Worm (Caenorhabditis elegans) whole organism, late embryonic: ENCODE results near the gene dsl-3.
A peak's percentile ranks its signal among the peaks of the same experiment; 100 is the strongest.

Experiments used
- F13H6.1 ChIP-seq: sonication (generic microtip); optimal IDR thresholded peaks from 2 replicates; lab custom pipeline; 2016; ENCODE audit warnings: missing genetic modification characterization, missing compliant biosample characterization
- K02D7.2 ChIP-seq: sonication (generic microtip); optimal IDR thresholded peaks from 2 replicates; lab custom pipeline; 2017; ENCODE audit warnings: mild to moderate bottlenecking, missing genetic modification characterization, missing compliant biosample characterization
- K09A11.1 ChIP-seq: sonication (generic microtip); optimal IDR thresholded peaks from 2 replicates; lab custom pipeline; 2017; ENCODE audit warnings: antibody characterized with exemption, mild to moderate bottlenecking, missing genetic modification characterization, missing compliant biosample characterization; ENCODE audit not compliant: insufficient read depth
- T23F11.4 ChIP-seq: fragments of 200-800 bp; sonication (Bioruptor generic); optimal IDR thresholded peaks from 2 replicates; lab custom pipeline; 2018; ENCODE audit warnings: mild to moderate bottlenecking, missing genetic modification characterization, missing compliant biosample characterization
- Y22D7AL.16 ChIP-seq: sonication (generic microtip); optimal IDR thresholded peaks from 2 replicates; lab custom pipeline; 2016; ENCODE audit warnings: missing genetic modification characterization, missing compliant biosample characterization
- ama-1 ChIP-seq: fragments of 150-350 bp; optimal IDR thresholded peaks from 2 replicates; lab custom pipeline; 2014
- ceh-14 ChIP-seq: sonication (generic microtip); optimal IDR thresholded peaks from 2 replicates; lab custom pipeline; 2016; ENCODE audit warnings: missing genotype, missing genetic modification characterization, missing compliant biosample characterization
- ceh-18 ChIP-seq: sonication (generic microtip); optimal IDR thresholded peaks from 2 replicates; lab custom pipeline; 2016; ENCODE audit warnings: missing genetic modification characterization, missing compliant biosample characterization
- ceh-19 ChIP-seq: fragments of 200-800 bp; sonication (Bioruptor generic); optimal IDR thresholded peaks from 2 replicates; lab custom pipeline; 2018; ENCODE audit warnings: mild to moderate bottlenecking, missing genetic modification characterization, missing compliant biosample characterization
- ceh-22 ChIP-seq: sonication (generic microtip); optimal IDR thresholded peaks from 2 replicates; lab custom pipeline; 2017; ENCODE audit warnings: missing biosample characterization, missing genetic modification characterization
- ceh-31 ChIP-seq: sonication (generic microtip); optimal IDR thresholded peaks from 2 replicates; lab custom pipeline; 2016; ENCODE audit warnings: missing genetic modification characterization, missing compliant biosample characterization
- ceh-48 ChIP-seq: sonication (generic microtip); optimal IDR thresholded peaks from 2 replicates; lab custom pipeline; 2016; ENCODE audit warnings: missing genetic modification characterization, inconsistent platforms, missing compliant biosample characterization
- ceh-6 ChIP-seq: fragments of 200-800 bp; sonication (Bioruptor generic); optimal IDR thresholded peaks from 2 replicates; lab custom pipeline; 2018; ENCODE audit warnings: mild to moderate bottlenecking, missing genetic modification characterization, missing compliant biosample characterization
- ceh-9 ChIP-seq: sonication (generic microtip); optimal IDR thresholded peaks from 2 replicates; lab custom pipeline; 2016; ENCODE audit warnings: mild to moderate bottlenecking, missing genetic modification characterization, inconsistent platforms, missing compliant biosample characterization
- che-1 ChIP-seq: sonication (generic microtip); optimal IDR thresholded peaks from 2 replicates; lab custom pipeline; 2016; ENCODE audit warnings: mild to moderate bottlenecking, missing genetic modification characterization, missing compliant biosample characterization
- dmd-4 ChIP-seq: sonication (generic microtip); optimal IDR thresholded peaks from 2 replicates; lab custom pipeline; 2016; ENCODE audit warnings: borderline replicate concordance, missing genetic modification characterization, missing compliant biosample characterization
- elt-4 ChIP-seq: sonication (generic microtip); optimal IDR thresholded peaks from 2 replicates; lab custom pipeline; 2016; ENCODE audit warnings: missing genetic modification characterization, missing compliant biosample characterization
- ets-4 ChIP-seq: sonication (generic microtip); optimal IDR thresholded peaks from 2 replicates; lab custom pipeline; 2016; ENCODE audit warnings: missing genetic modification characterization, missing compliant biosample characterization
- fax-1 ChIP-seq: sonication (generic microtip); optimal IDR thresholded peaks from 2 replicates; lab custom pipeline; 2016; ENCODE audit warnings: missing genotype, missing genetic modification characterization, missing compliant biosample characterization
- fkh-10 ChIP-seq: fragments of 150-350 bp; optimal IDR thresholded peaks from 2 replicates; lab custom pipeline; 2014; ENCODE audit warnings: missing biosample characterization, missing genetic modification reagents, missing genetic modification characterization
- fkh-6 ChIP-seq: sonication (generic microtip); optimal IDR thresholded peaks from 2 replicates; lab custom pipeline; 2016; ENCODE audit warnings: missing genetic modification characterization, missing compliant biosample characterization
- gmeb-2 ChIP-seq: sonication (generic microtip); optimal IDR thresholded peaks from 2 replicates; lab custom pipeline; 2016; ENCODE audit warnings: missing genetic modification characterization, inconsistent platforms, missing compliant biosample characterization
- hlh-13 ChIP-seq: fragments of 200-800 bp; sonication (Bioruptor generic); optimal IDR thresholded peaks from 2 replicates; lab custom pipeline; 2018; ENCODE audit warnings: mild to moderate bottlenecking, missing genetic modification characterization, missing compliant biosample characterization
- hlh-15 ChIP-seq: sonication (generic microtip); optimal IDR thresholded peaks from 2 replicates; lab custom pipeline; 2016; ENCODE audit warnings: missing genetic modification characterization, missing compliant biosample characterization
- hlh-8 ChIP-seq: sonication (generic microtip); optimal IDR thresholded peaks from 2 replicates; lab custom pipeline; 2016; ENCODE audit warnings: missing genotype, missing genetic modification characterization, missing compliant biosample characterization
- lin-11 ChIP-seq: fragments of 200-800 bp; sonication (Bioruptor generic); optimal IDR thresholded peaks from 2 replicates; lab custom pipeline; 2018; ENCODE audit warnings: mild to moderate bottlenecking, missing genetic modification characterization, missing compliant biosample characterization
- madf-2 ChIP-seq: sonication (generic microtip); optimal IDR thresholded peaks from 2 replicates; lab custom pipeline; 2017; ENCODE audit warnings: missing genetic modification characterization, missing compliant biosample characterization
- mec-3 ChIP-seq: sonication (generic microtip); optimal IDR thresholded peaks from 2 replicates; lab custom pipeline; 2016; ENCODE audit warnings: borderline replicate concordance, missing genetic modification characterization, missing compliant biosample characterization
- nfya-1 ChIP-seq: sonication (generic microtip); optimal IDR thresholded peaks from 2 replicates; lab custom pipeline; 2017; ENCODE audit warnings: missing genetic modification characterization, mild to moderate bottlenecking, missing compliant biosample characterization, antibody characterized with exemption, moderate library complexity
- nhr-11 ChIP-seq: fragments of 150-350 bp; optimal IDR thresholded peaks from 2 replicates; lab custom pipeline; 2014; ENCODE audit warnings: missing biosample characterization, missing genetic modification characterization
- nhr-232 ChIP-seq: sonication (generic microtip); optimal IDR thresholded peaks from 2 replicates; lab custom pipeline; 2016; ENCODE audit warnings: missing genetic modification characterization, missing compliant biosample characterization
- pat-9 ChIP-seq: fragments of 200-800 bp; sonication (Bioruptor generic); optimal IDR thresholded peaks from 2 replicates; lab custom pipeline; 2018; ENCODE audit warnings: mild to moderate bottlenecking, missing genetic modification characterization, moderate library complexity, missing compliant biosample characterization
- pha-2 ChIP-seq: sonication (generic microtip); optimal IDR thresholded peaks from 2 replicates; lab custom pipeline; 2017; ENCODE audit warnings: mild to moderate bottlenecking, missing genetic modification characterization, missing compliant biosample characterization
- pha-4 ChIP-seq: fragments of 150-350 bp; optimal IDR thresholded peaks from 2 replicates; lab custom pipeline; 2018; ENCODE audit warnings: missing biosample characterization, missing genetic modification reagents, missing genetic modification characterization
- pqm-1 ChIP-seq: sonication (generic microtip); optimal IDR thresholded peaks from 2 replicates; lab custom pipeline; 2016; ENCODE audit warnings: missing genetic modification characterization, missing compliant biosample characterization
- ref-2 ChIP-seq: sonication (generic microtip); optimal IDR thresholded peaks from 2 replicates; lab custom pipeline; 2016; ENCODE audit warnings: missing genetic modification characterization, missing compliant biosample characterization
- rnt-1 ChIP-seq: sonication (generic microtip); optimal IDR thresholded peaks from 2 replicates; lab custom pipeline; 2016; ENCODE audit warnings: missing genetic modification characterization, missing compliant biosample characterization
- sdc-2 ChIP-seq: sonication (generic microtip); optimal IDR thresholded peaks from 2 replicates; lab custom pipeline; 2016; ENCODE audit warnings: missing genotype, missing genetic modification characterization, missing compliant biosample characterization
- sox-4 ChIP-seq: sonication (generic microtip); optimal IDR thresholded peaks from 2 replicates; lab custom pipeline; 2017; ENCODE audit warnings: mild to moderate bottlenecking, missing genetic modification characterization, inconsistent platforms, missing compliant biosample characterization
- syd-9 ChIP-seq: sonication (generic microtip); optimal IDR thresholded peaks from 2 replicates; lab custom pipeline; 2016; ENCODE audit warnings: mild to moderate bottlenecking, missing genetic modification characterization, moderate library complexity, missing compliant biosample characterization
- tbx-2 ChIP-seq: sonication (generic microtip); optimal IDR thresholded peaks from 2 replicates; lab custom pipeline; 2016; ENCODE audit warnings: missing genetic modification characterization, missing compliant biosample characterization
- ttx-3 ChIP-seq: sonication (generic microtip); optimal IDR thresholded peaks from 2 replicates; lab custom pipeline; 2016; ENCODE audit warnings: missing genetic modification reagents, missing genetic modification characterization, missing compliant biosample characterization
- unc-3 ChIP-seq, 2 experiments: fragments of 200-800 bp in 1 of 2; sonication (Bioruptor generic) in 1 of 2; sonication (generic microtip) in 1 of 2; conservative IDR thresholded peaks in 1 of 2; optimal IDR thresholded peaks in 1 of 2; 2 replicates each; pipeline versions ENCODE4 v1.3.6 to Lab custom; 2016 to 2022; ENCODE audit warnings: missing compliant biosample characterization in 2 of 2, missing genetic modification characterization in 2 of 2, missing genetic modification reagents in 1 of 2
- unc-42 ChIP-seq: sonication (generic microtip); optimal IDR thresholded peaks from 2 replicates; lab custom pipeline; 2016; ENCODE audit warnings: missing genotype, missing genetic modification characterization, missing compliant biosample characterization
- unc-86 ChIP-seq: sonication (generic microtip); optimal IDR thresholded peaks from 2 replicates; lab custom pipeline; 2016; ENCODE audit warnings: missing genetic modification characterization, missing compliant biosample characterization
- zip-5 ChIP-seq: sonication (generic microtip); optimal IDR thresholded peaks from 2 replicates; lab custom pipeline; 2016; ENCODE audit warnings: missing genetic modification characterization, missing compliant biosample characterization
- ztf-16 ChIP-seq: sonication (generic microtip); optimal IDR thresholded peaks from 2 replicates; lab custom pipeline; 2017; ENCODE audit warnings: missing genetic modification characterization, missing compliant biosample characterization

dsl-3 gene

DNA sequence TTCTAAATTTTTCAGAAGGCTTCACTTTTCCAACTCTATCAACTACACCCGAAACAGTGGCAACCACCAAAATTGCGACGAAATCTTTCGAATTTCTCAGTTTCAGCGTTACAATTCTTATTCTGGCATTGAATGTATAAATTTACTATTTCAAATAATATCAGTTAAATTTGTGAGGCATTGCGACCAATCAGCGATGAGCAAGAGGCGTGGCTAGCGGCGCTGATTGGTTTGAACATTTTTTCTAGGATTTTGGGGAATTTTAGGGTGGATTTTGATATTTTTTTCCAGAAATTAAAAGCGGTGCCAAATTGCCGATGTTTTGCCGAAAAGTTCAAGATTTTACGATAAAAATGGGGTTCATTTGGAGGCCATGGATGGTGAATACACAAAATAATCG lies 42.5 kb upstream of the dsl-3 start:
- TF ChIP-seq pqm-1 (tag; lab: Kevin White, UChicago) (no peak), nfya-1 (tag; lab: Kevin White, UChicago) (peak; percentile 96), ceh-19 (GFP tag; lab: Kevin White, UChicago) (no peak), nhr-232 (no peak), gmeb-2 (no peak), ztf-16 (tag; lab: Kevin White, UChicago) (no peak), ama-1 (no peak)
- TF ChIP-seq, all 69 proteins: peak for 1

DNA sequence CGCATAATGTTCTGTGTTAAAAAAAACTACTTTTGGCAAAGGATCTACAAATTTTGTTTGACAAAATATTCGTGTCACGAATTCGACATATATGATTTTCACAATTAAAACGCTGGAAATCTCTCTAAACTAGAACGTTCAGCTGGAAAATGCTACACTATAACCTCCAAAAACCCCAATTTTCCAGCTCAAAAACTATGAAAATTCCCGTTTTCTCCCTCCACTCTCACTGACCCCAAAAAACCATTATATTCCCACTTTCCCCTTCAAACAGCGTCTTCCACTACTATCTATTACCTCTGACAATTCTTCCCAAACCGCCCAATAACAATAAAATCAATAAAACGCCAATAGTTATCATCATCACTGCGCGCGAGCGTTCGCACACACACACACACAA lies 33.3 kb upstream of the dsl-3 start, which contains the start of gene Y41D4B.14:
Gene Y41D4B.14 (plus strand): TSS at position 301 of the 400 bp plus-strand sequence.
- TF ChIP-seq elt-4 (tag; lab: Kevin White, UChicago) (no peak), sdc-2 (tag; lab: Kevin White, UChicago) (no peak), ets-4 (tag; lab: Kevin White, UChicago) (no peak), fax-1 (no peak), ceh-9 (tag; lab: Kevin White, UChicago) (no peak), nhr-11 (tag; lab: Kevin White, UChicago) (no peak), unc-86 (tag; lab: Kevin White, UChicago) (no peak), hlh-13 (GFP tag; lab: Kevin White, UChicago) (no peak)

DNA sequence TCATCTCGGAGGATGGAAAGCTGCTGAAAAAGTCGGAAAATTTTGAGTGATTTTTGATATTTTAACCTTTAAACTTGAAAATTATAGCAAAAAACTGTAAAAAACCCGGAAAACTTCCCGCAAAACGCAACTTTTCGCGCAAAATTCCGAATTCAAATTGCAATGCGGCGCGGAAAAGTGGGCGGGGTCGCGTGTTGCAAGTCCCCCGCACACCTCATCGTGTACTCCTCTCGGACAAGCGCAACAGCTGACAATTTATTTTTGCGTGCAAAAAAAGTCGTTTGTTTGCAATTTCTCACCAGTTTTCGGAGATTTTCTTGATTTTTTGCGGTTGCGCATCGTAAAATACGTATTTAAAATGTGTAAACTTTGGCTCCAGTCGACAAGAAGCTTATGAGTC lies 14.3 kb upstream of the dsl-3 start, which contains the start of gene npp-8:
Gene npp-8 (minus strand): TSS at position 23 of the 400 bp plus-strand sequence.
- TF ChIP-seq pat-9 (peak; percentile 85), ceh-48 (tag; lab: Kevin White, UChicago) (peak; percentile 50), nhr-11 (tag; lab: Kevin White, UChicago) (no peak), unc-3 (GFP tag; conservative IDR thresholded peaks at IDR 0.05; lab: Robert Waterston, UW) (no peak; the same call in 1 of the 2 replicates), unc-3 (tag; optimal IDR thresholded peaks at IDR 0.05; lab: Kevin White, UChicago) (peak; percentile 84), zip-5 (tag; lab: Kevin White, UChicago) (peak; percentile 64), gmeb-2 (peak; percentile 73), K09A11.1 (tag; lab: Kevin White, UChicago) (peak; percentile 66), mec-3 (tag; lab: Kevin White, UChicago) (peak; percentile 65), F13H6.1 (tag; lab: Kevin White, UChicago) (peak; percentile 82), fkh-6 (tag; lab: Kevin White, UChicago) (peak; percentile 82), ceh-14 (tag; lab: Kevin White, UChicago) (peak; percentile 91), ceh-6 (GFP tag; lab: Kevin White, UChicago) (peak; percentile 67), ceh-31 (peak; percentile 95), ceh-18 (peak; percentile 89), unc-86 (tag; lab: Kevin White, UChicago) (peak; percentile 81), hlh-15 (peak; percentile 56), hlh-8 (tag; lab: Kevin White, UChicago) (peak; percentile 82), T23F11.4 (GFP tag; lab: Kevin White, UChicago) (peak; percentile 47), Y22D7AL.16 (tag; lab: Kevin White, UChicago) (peak; percentile 64), ttx-3 (peak; percentile 81), dmd-4 (peak; percentile 62), unc-42 (tag; lab: Kevin White, UChicago) (peak; percentile 61), che-1 (tag; lab: Kevin White, UChicago) (peak; percentile 74), syd-9 (tag; lab: Kevin White, UChicago) (peak; percentile 86), fax-1 (peak; percentile 83), pqm-1 (tag; lab: Kevin White, UChicago) (peak; percentile 4), pha-4 (no peak), nhr-232 (peak; percentile 64), pha-2 (tag; lab: Kevin White, UChicago) (peak; percentile 88), ama-1 (no peak), sdc-2 (tag; lab: Kevin White, UChicago) (peak; percentile 75), madf-2 (tag; lab: Kevin White, UChicago) (peak; percentile 58), hlh-13 (GFP tag; lab: Kevin White, UChicago) (peak; percentile 55), ref-2 (peak; percentile 93), sox-4 (peak; percentile 80), lin-11 (tag; lab: Kevin White, UChicago) (peak; percentile 62), ceh-22 (tag; lab: Kevin White, UChicago) (peak; percentile 50), tbx-2 (tag; lab: Kevin White, UChicago) (peak; percentile 93), elt-4 (tag; lab: Kevin White, UChicago) (no peak), K02D7.2 (tag; lab: Kevin White, UChicago) (peak; percentile 79), fkh-10 (GFP tag; lab: Kevin White, UChicago) (no peak), rnt-1 (peak; percentile 90)
